Fruit fly (Drosophila melanogaster) whole organism, embryonic: Measurements from ENCODE around the gene CG4267.

Experiments used
- Atf-2 ChIP-seq: fragments of 200-800 bp; sonication (Bioruptor generic); optimal IDR thresholded peaks from 2 replicates; lab custom pipeline; 2016; ENCODE audit warnings: missing biosample characterization, missing genetic modification characterization
- B-H1 ChIP-seq: fragments of 200-800 bp; sonication (Bioruptor generic); IDR thresholded peaks from 3 replicates; pipeline ENCODE4 v1.3.6; 2022; ENCODE audit warnings: missing biosample characterization, missing genetic modification characterization
- Bgb ChIP-seq: fragments of 200-800 bp; sonication (Bioruptor generic); IDR thresholded peaks from 2 replicates; pipeline ENCODE4 v1.3.6; 2022; ENCODE audit warnings: missing biosample characterization, missing genetic modification characterization; ENCODE audit not compliant: partially characterized antibody
- CG10147 ChIP-seq: fragments of 200-800 bp; sonication (Bioruptor generic); optimal IDR thresholded peaks from 2 replicates; lab custom pipeline; 2019; ENCODE audit warnings: missing biosample characterization, mild to moderate bottlenecking, missing genetic modification characterization, moderate library complexity
- CG12299 ChIP-seq: fragments of 200-800 bp; sonication (Bioruptor generic); optimal IDR thresholded peaks from 2 replicates; lab custom pipeline; 2018; ENCODE audit warnings: missing biosample characterization, mild to moderate bottlenecking, missing genetic modification characterization
- CG14710 ChIP-seq: fragments of 200-800 bp; sonication (Bioruptor generic); optimal IDR thresholded peaks from 3 replicates; lab custom pipeline; 2019; ENCODE audit warnings: missing biosample characterization, mild to moderate bottlenecking, missing genetic modification characterization, moderate library complexity
- CG16863 ChIP-seq: fragments of 200-800 bp; sonication (Bioruptor generic); optimal IDR thresholded peaks from 3 replicates; lab custom pipeline; 2016; ENCODE audit warnings: missing biosample characterization, missing genetic modification characterization
- CG17612 ChIP-seq: fragments of 200-800 bp; sonication (Bioruptor generic); IDR thresholded peaks from 2 replicates; pipeline ENCODE4 v1.3.6; 2022; ENCODE audit warnings: missing biosample characterization, missing genetic modification characterization
- CG18262 ChIP-seq: fragments of 200-800 bp; optimal IDR thresholded peaks from 3 replicates; lab custom pipeline; 2019; ENCODE audit warnings: missing biosample characterization, mild to moderate bottlenecking, missing genetic modification characterization, moderate library complexity
- CG18764 ChIP-seq: fragments of 200-800 bp; sonication (Bioruptor generic); optimal IDR thresholded peaks from 3 replicates; lab custom pipeline; 2016; ENCODE audit warnings: missing biosample characterization, missing genetic modification characterization
- CG3163 ChIP-seq: fragments of 200-800 bp; sonication (Bioruptor generic); optimal IDR thresholded peaks from 3 replicates; lab custom pipeline; 2016; ENCODE audit warnings: missing biosample characterization, missing genetic modification characterization
- CG32532 ChIP-seq: fragments of 200-800 bp; sonication (Bioruptor generic); IDR thresholded peaks from 2 replicates; pipeline ENCODE4 v1.3.6; 2022; ENCODE audit warnings: missing biosample characterization, missing genetic modification characterization
- CG3407 ChIP-seq: fragments of 200-800 bp; sonication (Bioruptor generic); optimal IDR thresholded peaks from 2 replicates; lab custom pipeline; 2018; ENCODE audit warnings: missing biosample characterization, mild to moderate bottlenecking, missing genetic modification characterization
- CG34376 ChIP-seq: fragments of 200-800 bp; sonication (Bioruptor generic); optimal IDR thresholded peaks from 2 replicates; lab custom pipeline; 2018; ENCODE audit warnings: missing biosample characterization, mild to moderate bottlenecking, missing genetic modification characterization
- CG3726 ChIP-seq: fragments of 200-800 bp; sonication (Bioruptor generic); IDR thresholded peaks from 3 replicates; pipeline ENCODE4, ENCODE4 v1.3.6; 2022; ENCODE audit warnings: missing biosample characterization, missing genetic modification characterization
- CG4282 ChIP-seq: fragments of 200-800 bp; sonication (Bioruptor generic); optimal IDR thresholded peaks from 2 replicates; lab custom pipeline; 2016; ENCODE audit warnings: missing biosample characterization, missing genetic modification characterization
- CG4360 ChIP-seq: fragments of 200-800 bp; sonication (Bioruptor generic); IDR thresholded peaks from 2 replicates; pipeline ENCODE4 v1.3.6; 2022; ENCODE audit warnings: missing biosample characterization, missing genetic modification characterization
- CG7928 ChIP-seq: fragments of 200-800 bp; sonication (Bioruptor generic); optimal IDR thresholded peaks from 2 replicates; lab custom pipeline; 2017; ENCODE audit warnings: missing biosample characterization, mild to moderate bottlenecking, missing genetic modification characterization
- CG7963 ChIP-seq: fragments of 200-800 bp; sonication (Bioruptor generic); IDR thresholded peaks from 3 replicates; pipeline ENCODE4 v1.3.6; 2022; ENCODE audit warnings: missing biosample characterization, missing genetic modification characterization; ENCODE audit not compliant: partially characterized antibody
- CG9797 ChIP-seq: fragments of 200-800 bp; sonication (Bioruptor generic); optimal IDR thresholded peaks from 3 replicates; lab custom pipeline; 2018; ENCODE audit warnings: missing biosample characterization, mild to moderate bottlenecking, missing genetic modification characterization
- D19B ChIP-seq: fragments of 200-800 bp; sonication (Bioruptor generic); optimal IDR thresholded peaks from 2 replicates; lab custom pipeline; 2017; ENCODE audit warnings: missing biosample characterization, mild to moderate bottlenecking, missing genetic modification characterization
- Dip2 ChIP-seq: fragments of 200-800 bp; sonication (Bioruptor generic); IDR thresholded peaks from 2 replicates; pipeline ENCODE4 v1.3.6; 2022; ENCODE audit warnings: missing biosample characterization, missing genetic modification characterization
- HLH4C ChIP-seq: fragments of 200-800 bp; sonication (Bioruptor generic); IDR thresholded peaks from 3 replicates; pipeline ENCODE4 v1.3.6; 2022; ENCODE audit warnings: missing biosample characterization, missing genetic modification characterization; ENCODE audit not compliant: partially characterized antibody
- HLH54F ChIP-seq: fragments of 200-800 bp; sonication (Bioruptor generic); optimal IDR thresholded peaks from 3 replicates; lab custom pipeline; 2016; ENCODE audit warnings: missing biosample characterization, missing genetic modification characterization
- Hey ChIP-seq: fragments of 200-800 bp; sonication (Bioruptor generic); optimal IDR thresholded peaks from 3 replicates; lab custom pipeline; 2018; ENCODE audit warnings: missing biosample characterization, mild to moderate bottlenecking, missing genetic modification characterization
- HmgZ ChIP-seq: fragments of 200-800 bp; sonication (Bioruptor generic); optimal IDR thresholded peaks from 2 replicates; lab custom pipeline; 2018; ENCODE audit warnings: missing biosample characterization, mild to moderate bottlenecking, missing genetic modification characterization
- MBD-R2 ChIP-seq: fragments of 200-800 bp; sonication (Bioruptor generic); IDR thresholded peaks from 2 replicates; pipeline ENCODE4 v1.3.6; 2022; ENCODE audit warnings: missing biosample characterization, missing genetic modification characterization
- Med ChIP-seq: fragments of 200-800 bp; sonication (Bioruptor generic); peaks from one replicate; lab custom pipeline; 2016; ENCODE audit warnings: missing biosample characterization, missing genetic modification characterization, mild to moderate bottlenecking, inconsistent platforms, moderate library complexity
- Myb ChIP-seq: fragments of 200-800 bp; sonication (Bioruptor generic); optimal IDR thresholded peaks from 2 replicates; lab custom pipeline; 2016; ENCODE audit warnings: missing biosample characterization, missing genetic modification characterization
- Nf-YC ChIP-seq: fragments of 200-800 bp; optimal IDR thresholded peaks from 3 replicates; lab custom pipeline; 2019; ENCODE audit warnings: missing biosample characterization, mild to moderate bottlenecking, missing genetic modification characterization, moderate library complexity
- Scr ChIP-seq: fragments of 200-800 bp; sonication (Bioruptor generic); IDR thresholded peaks from 2 replicates; pipeline ENCODE4 v1.3.6; 2022; ENCODE audit warnings: missing biosample characterization, missing genetic modification characterization; ENCODE audit not compliant: partially characterized antibody
- Sin3A ChIP-seq: fragments of >200 bp; optimal IDR thresholded peaks from 2 replicates; lab custom pipeline; 2018
- Six4 ChIP-seq: fragments of 200-800 bp; sonication (Bioruptor generic); optimal IDR thresholded peaks from 2 replicates; lab custom pipeline; 2016; ENCODE audit warnings: missing biosample characterization, missing genetic modification characterization
- Vsx1 ChIP-seq: fragments of 200-800 bp; sonication (Bioruptor generic); optimal IDR thresholded peaks from 2 replicates; lab custom pipeline; 2017; ENCODE audit warnings: missing biosample characterization, mild to moderate bottlenecking, missing genetic modification characterization, missing genetic modification reagents
- YL-1 ChIP-seq: fragments of 200-800 bp; sonication (Bioruptor generic); optimal IDR thresholded peaks from 3 replicates; lab custom pipeline; 2017; ENCODE audit warnings: missing biosample characterization, mild to moderate bottlenecking, missing genetic modification characterization
- bigmax ChIP-seq: fragments of 200-800 bp; sonication (Bioruptor generic); optimal IDR thresholded peaks from 2 replicates; lab custom pipeline; 2018; ENCODE audit warnings: missing biosample characterization, mild to moderate bottlenecking, missing genetic modification characterization
- cg ChIP-seq: fragments of 200-800 bp; sonication (Bioruptor generic); optimal IDR thresholded peaks from 3 replicates; lab custom pipeline; 2019; ENCODE audit warnings: missing biosample characterization, mild to moderate bottlenecking, missing genetic modification characterization, moderate library complexity
- eyg ChIP-seq: fragments of 200-800 bp; sonication (Bioruptor generic); optimal IDR thresholded peaks from 3 replicates; lab custom pipeline; 2016; ENCODE audit warnings: missing biosample characterization, missing genetic modification characterization
- ftz-f1 ChIP-seq: fragments of 200-800 bp; sonication (Bioruptor generic); optimal IDR thresholded peaks from 2 replicates; lab custom pipeline; 2016; ENCODE audit warnings: missing biosample characterization, missing genetic modification characterization
- gro ChIP-seq: fragments of 200-800 bp; sonication (Bioruptor generic); optimal IDR thresholded peaks from 2 replicates; lab custom pipeline; 2016; ENCODE audit warnings: missing biosample characterization, missing genetic modification characterization
- kni ChIP-seq: fragments of 200-800 bp; sonication (Bioruptor generic); optimal IDR thresholded peaks from 3 replicates; lab custom pipeline; 2017; ENCODE audit warnings: mild to moderate bottlenecking, missing biosample characterization, missing genetic modification reagents, missing genetic modification characterization
- mld ChIP-seq: fragments of 200-800 bp; sonication (Bioruptor generic); IDR thresholded peaks from 3 replicates; pipeline ENCODE4 v1.3.6; 2022; ENCODE audit warnings: missing biosample characterization, missing genetic modification characterization; ENCODE audit not compliant: partially characterized antibody
- nerfin-1 ChIP-seq: fragments of 200-800 bp; sonication (Bioruptor generic); optimal IDR thresholded peaks from 3 replicates; lab custom pipeline; 2019; ENCODE audit warnings: missing biosample characterization, mild to moderate bottlenecking, missing genetic modification characterization, moderate library complexity
- nmo ChIP-seq: fragments of 200-800 bp; sonication (Bioruptor generic); optimal IDR thresholded peaks from 2 replicates; lab custom pipeline; 2018; ENCODE audit warnings: missing biosample characterization, mild to moderate bottlenecking, missing genetic modification characterization, moderate library complexity
- pnt ChIP-seq: fragments of 200-800 bp; sonication (Bioruptor generic); optimal IDR thresholded peaks from 3 replicates; lab custom pipeline; 2016; ENCODE audit warnings: missing biosample characterization, missing genetic modification characterization
- pros ChIP-seq: fragments of 200-800 bp; sonication (Bioruptor generic); optimal IDR thresholded peaks from 3 replicates; lab custom pipeline; 2019; ENCODE audit warnings: missing biosample characterization, mild to moderate bottlenecking, missing genetic modification characterization, moderate library complexity
- scrt ChIP-seq: fragments of 200-800 bp; sonication (Bioruptor generic); optimal IDR thresholded peaks from 2 replicates; lab custom pipeline; 2018; ENCODE audit warnings: missing biosample characterization, mild to moderate bottlenecking, missing genetic modification characterization, moderate library complexity
- seq ChIP-seq: fragments of 200-800 bp; sonication (Bioruptor generic); IDR thresholded peaks from 2 replicates; pipeline ENCODE4 v1.3.6; 2022; ENCODE audit warnings: missing biosample characterization, missing genetic modification characterization
- tll ChIP-seq, 2 experiments: fragments of 200-800 bp in 1 of 2; fragments of >200 bp in 1 of 2; sonication (Bioruptor generic) in 1 of 2; optimal IDR thresholded peaks; 2 replicates each; lab custom pipeline; 2017 to 2019; ENCODE audit warnings: missing biosample characterization in 2 of 2, missing genetic modification characterization in 2 of 2, mild to moderate bottlenecking in 1 of 2, moderate library complexity in 1 of 2
- yki ChIP-seq: fragments of >200 bp; optimal IDR thresholded peaks from 3 replicates; lab custom pipeline; 2018

CG4267 gene

dm6 chr2L:2220573-2221332 lies 21.4 kb upstream of the CG4267 start, which contains the start of gene papi (continued):
- TF ChIP-seq CG4360 (GFP tag; lab: Robert Waterston, UW) (0 out of 2 replicates have a peak, but pooled peaks have one; percentile 38), HmgZ (tag; lab: Kevin White, UChicago) (peak; percentile 52), YL-1 (GFP tag; lab: Kevin White, UChicago) (peak; percentile 71), D19B (GFP tag; lab: Kevin White, UChicago) (no peak), kni (GFP tag; lab: Kevin White, UChicago) (no peak), Nf-YC (tag; lab: Kevin White, UChicago) (no peak), Med (GFP tag; lab: Kevin White, UChicago) (peak; percentile 36), CG17612 (GFP tag; lab: Robert Waterston, UW) (no peak), CG3407 (GFP tag; lab: Kevin White, UChicago) (no peak), CG10147 (GFP tag; lab: Kevin White, UChicago) (peak; percentile 32), HLH4C (GFP tag; lab: Robert Waterston, UW) (0 out of 3 replicates have a peak, but pooled peaks have one; percentile 13), Bgb (GFP tag; lab: Robert Waterston, UW) (no peak), cg (GFP tag; lab: Kevin White, UChicago) (peak; percentile 13), nerfin-1 (tag; lab: Kevin White, UChicago) (peak; percentile 90), Six4 (no peak), Hey (tag; lab: Kevin White, UChicago) (no peak), CG3726 (GFP tag; lab: Robert Waterston, UW) (no peak), CG3163 (no peak), tll (GFP tag; optimal IDR thresholded peaks at IDR 0.05; lab: Kevin White, UChicago) (no peak), HLH54F (no peak), eyg (GFP tag; lab: Kevin White, UChicago) (no peak), CG32532 (GFP tag; lab: Robert Waterston, UW) (no peak), CG16863 (no peak), seq (GFP tag; lab: Robert Waterston, UW) (no peak), CG14710 (tag; lab: Kevin White, UChicago) (peak; percentile 68), MBD-R2 (GFP tag; lab: Robert Waterston, UW) (peak; percentile 39), Myb (GFP tag; lab: Kevin White, UChicago) (peak; percentile 98), ftz-f1 (GFP tag; lab: Kevin White, UChicago) (no peak), CG4282 (GFP tag; lab: Kevin White, UChicago) (no peak), CG7928 (GFP tag; lab: Kevin White, UChicago) (no peak), CG7963 (GFP tag; lab: Robert Waterston, UW) (no peak), pnt (GFP tag; lab: Kevin White, UChicago) (no peak), scrt (GFP tag; lab: Kevin White, UChicago) (peak; percentile 19), gro (GFP tag; lab: Kevin White, UChicago) (peak; percentile 31), CG18764 (GFP tag; lab: Kevin White, UChicago) (no peak), Sin3A (lab: Kevin White, UChicago) (peak; percentile 22), yki (lab: Kevin White, UChicago) (no peak), mld (no peak), Scr (no peak), Atf-2 (GFP tag; lab: Kevin White, UChicago) (no peak), nmo (GFP tag; lab: Kevin White, UChicago) (no peak), CG18262 (tag; lab: Kevin White, UChicago) (no peak), CG34376 (peak; percentile 44), CG9797 (GFP tag; lab: Kevin White, UChicago) (peak; percentile 70), Vsx1 (GFP tag; lab: Kevin White, UChicago) (no peak), bigmax (GFP tag; lab: Kevin White, UChicago) (no peak), Dip2 (no peak), pros (GFP tag; lab: Kevin White, UChicago) (no peak), B-H1 (GFP tag; lab: Robert Waterston, UW) (no peak), CG12299 (tag; lab: Kevin White, UChicago) (no peak)
